Fruit fly (Drosophila melanogaster) whole organism, prepupa: ENCODE measurements around the gene Cpr97Ea.

Source experiments
- Blimp-1 ChIP-seq: fragments of 200-800 bp; sonication (Bioruptor generic); optimal IDR thresholded peaks from 3 replicates; lab custom pipeline; 2017; ENCODE audit warnings: missing biosample characterization, missing genetic modification characterization, mild to moderate bottlenecking, moderate library complexity, missing genetic modification reagents
- CG1621 ChIP-seq: fragments of 200-800 bp; sonication (Bioruptor generic); optimal IDR thresholded peaks from 3 replicates; lab custom pipeline; 2018; ENCODE audit warnings: missing biosample characterization, mild to moderate bottlenecking, missing genetic modification characterization
- CG32006 ChIP-seq: fragments of 200-800 bp; sonication (Bioruptor generic); optimal IDR thresholded peaks from 3 replicates; lab custom pipeline; 2017; ENCODE audit warnings: missing biosample characterization, mild to moderate bottlenecking, missing genetic modification characterization
- CG6854 ChIP-seq: fragments of 200-800 bp; sonication (Bioruptor generic); optimal IDR thresholded peaks from 2 replicates; lab custom pipeline; 2017; ENCODE audit warnings: missing biosample characterization, mild to moderate bottlenecking, missing genetic modification characterization
- Met ChIP-seq: fragments of 200-800 bp; sonication (Bioruptor generic); optimal IDR thresholded peaks from 3 replicates; lab custom pipeline; 2016; ENCODE audit warnings: missing biosample characterization, missing genetic modification characterization
- dac ChIP-seq: fragments of 200-800 bp; sonication (Bioruptor generic); optimal IDR thresholded peaks from 2 replicates; lab custom pipeline; 2017; ENCODE audit warnings: missing biosample characterization, mild to moderate bottlenecking, missing genetic modification characterization
- fd85E ChIP-seq: fragments of 200-800 bp; sonication (Bioruptor generic); optimal IDR thresholded peaks from 3 replicates; lab custom pipeline; 2016; ENCODE audit warnings: missing biosample characterization, missing genetic modification characterization
- ss ChIP-seq, 2 experiments: fragments of 200-800 bp; sonication (Bioruptor generic); optimal IDR thresholded peaks; 2 replicates in 1 of 2; 3 replicates in 1 of 2; lab custom pipeline; 2017 to 2018; ENCODE audit warnings: mild to moderate bottlenecking in 2 of 2, missing biosample characterization in 2 of 2, missing genetic modification characterization in 2 of 2, moderate library complexity in 1 of 2

DNA sequence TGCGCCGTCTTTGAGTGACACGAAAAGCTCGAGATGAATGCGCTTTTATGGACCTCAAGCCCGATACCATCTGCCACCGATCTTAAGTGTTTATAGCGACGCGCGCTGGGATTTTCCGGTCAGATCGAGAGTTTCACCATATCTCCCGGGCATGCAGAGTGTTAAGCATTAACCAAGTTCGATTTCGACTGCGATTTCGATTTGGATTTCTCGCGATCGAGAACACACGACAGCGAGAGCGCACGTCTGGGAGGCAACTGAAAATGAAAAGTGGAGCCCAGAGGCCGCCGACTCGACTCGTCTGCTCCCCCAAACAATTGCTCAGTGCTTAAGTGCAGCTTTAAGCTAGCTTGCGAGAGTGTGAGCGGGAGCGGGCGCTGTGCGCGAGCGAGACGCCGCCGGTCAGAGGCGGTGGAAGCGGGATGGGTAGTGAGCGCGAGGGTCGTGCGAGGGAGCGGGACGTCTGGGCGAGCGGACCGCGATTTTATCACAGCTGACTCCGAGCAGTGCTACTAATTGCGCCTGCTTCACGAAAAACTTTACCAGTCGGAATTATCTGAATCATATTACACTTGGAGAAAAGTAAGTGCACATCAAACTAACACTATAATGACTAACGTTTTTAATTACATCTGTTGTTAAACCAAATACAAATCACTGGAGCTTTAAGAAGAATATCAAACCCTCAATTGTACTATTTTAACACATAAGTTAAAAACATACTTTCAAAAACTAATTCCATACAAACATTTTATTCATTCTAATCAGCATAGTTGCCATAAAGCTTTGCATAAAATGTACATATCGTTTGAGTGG is 17.6 kb downstream of the Cpr97Ea start, which contains the start of gene spz:
- TF ChIP-seq fd85E (GFP tag; lab: Kevin White, UChicago) = no peak
- TF ChIP-seq dac (GFP tag; lab: Kevin White, UChicago) = no peak
- peak; percentile 48 for TF ChIP-seq Blimp-1 (GFP tag; lab: Kevin White, UChicago)
- TF ChIP-seq ss (GFP tag; optimal IDR thresholded peaks at IDR 0.05; lab: Kevin White, UChicago) = peak in 1 of 2 experiments; percentile 16
- TF ChIP-seq CG32006 (GFP tag; lab: Kevin White, UChicago) = no peak
- no peak for TF ChIP-seq CG6854
- TF ChIP-seq Met (GFP tag; lab: Kevin White, UChicago) = no peak
- no peak for TF ChIP-seq CG1621 (tag; lab: Kevin White, UChicago)
